Fruit fly (Drosophila melanogaster) whole organism, prepupa: Measurements from ENCODE around the gene Jhbp11.

Experiments used
- CG11294 ChIP-seq: fragments of 200-800 bp; sonication (Bioruptor generic); IDR thresholded peaks from 2 replicates; pipeline ENCODE4 v1.3.6; 2022; ENCODE audit warnings: missing biosample characterization, missing genetic modification characterization
- CG11762 ChIP-seq: fragments of 200-800 bp; sonication (Bioruptor generic); optimal IDR thresholded peaks from 3 replicates; lab custom pipeline; 2016; ENCODE audit warnings: missing biosample characterization, missing genetic modification characterization; ENCODE audit not compliant: insufficient read depth
- CG15336 ChIP-seq: fragments of 200-800 bp; sonication (Bioruptor generic); IDR thresholded peaks from 2 replicates; pipeline ENCODE4 v1.3.6; 2022; ENCODE audit warnings: missing biosample characterization, missing genetic modification characterization
- CG16779 ChIP-seq: fragments of 200-800 bp; sonication (Bioruptor generic); optimal IDR thresholded peaks from 3 replicates; lab custom pipeline; 2017; ENCODE audit warnings: missing biosample characterization, mild to moderate bottlenecking, missing genetic modification characterization
- CG3032 ChIP-seq: fragments of 200-800 bp; optimal IDR thresholded peaks from 2 replicates; lab custom pipeline; 2019; ENCODE audit warnings: missing biosample characterization, mild to moderate bottlenecking, missing genetic modification characterization, moderate library complexity
- CG32006 ChIP-seq: fragments of 200-800 bp; sonication (Bioruptor generic); optimal IDR thresholded peaks from 3 replicates; lab custom pipeline; 2017; ENCODE audit warnings: missing biosample characterization, mild to moderate bottlenecking, missing genetic modification characterization
- CG3919 ChIP-seq: fragments of 200-800 bp; sonication (Bioruptor generic); optimal IDR thresholded peaks from 3 replicates; lab custom pipeline; 2016; ENCODE audit warnings: missing biosample characterization, missing genetic modification characterization
- CG4318 ChIP-seq: fragments of 200-800 bp; sonication (Bioruptor generic); optimal IDR thresholded peaks from 3 replicates; lab custom pipeline; 2017; ENCODE audit warnings: missing biosample characterization, mild to moderate bottlenecking, missing genetic modification characterization
- CG6163 ChIP-seq: fragments of 200-800 bp; sonication (Bioruptor generic); IDR thresholded peaks from 3 replicates; pipeline ENCODE4 v1.3.6; 2022; ENCODE audit warnings: missing biosample characterization, missing genetic modification characterization
- CG9139 ChIP-seq: fragments of 200-800 bp; sonication (Bioruptor generic); optimal IDR thresholded peaks from 3 replicates; lab custom pipeline; 2017; ENCODE audit warnings: missing biosample characterization, mild to moderate bottlenecking, missing genetic modification characterization
- Eip75B ChIP-seq: fragments of 200-800 bp; sonication (Bioruptor generic); optimal IDR thresholded peaks from 3 replicates; lab custom pipeline; 2016; ENCODE audit warnings: missing biosample characterization, missing genetic modification characterization
- Eip93F ChIP-seq: fragments of 200-800 bp; sonication (Bioruptor generic); optimal IDR thresholded peaks from 2 replicates; lab custom pipeline; 2016; ENCODE audit warnings: missing biosample characterization, mild to moderate bottlenecking, missing genetic modification characterization
- Ets21C ChIP-seq: fragments of 200-800 bp; sonication (Bioruptor generic); optimal IDR thresholded peaks from 3 replicates; lab custom pipeline; 2016; ENCODE audit warnings: missing biosample characterization, missing genetic modification characterization
- Hr39 ChIP-seq: fragments of 200-800 bp; sonication (Bioruptor generic); optimal IDR thresholded peaks from 2 replicates; lab custom pipeline; 2016; ENCODE audit warnings: missing biosample characterization, missing genetic modification characterization
- Hr4 ChIP-seq: fragments of 200-800 bp; sonication (Bioruptor generic); optimal IDR thresholded peaks from 3 replicates; lab custom pipeline; 2016; ENCODE audit warnings: missing biosample characterization, missing genetic modification characterization
- Lpt ChIP-seq: fragments of 200-800 bp; sonication (Bioruptor generic); optimal IDR thresholded peaks from 3 replicates; lab custom pipeline; 2016; ENCODE audit warnings: missing biosample characterization, missing genetic modification characterization
- Sox14 ChIP-seq: fragments of 200-800 bp; sonication (Bioruptor generic); optimal IDR thresholded peaks from 3 replicates; lab custom pipeline; 2016; ENCODE audit warnings: missing biosample characterization, missing genetic modification characterization
- Sox15 ChIP-seq: fragments of 200-800 bp; sonication (Bioruptor generic); optimal IDR thresholded peaks from 3 replicates; lab custom pipeline; 2016; ENCODE audit warnings: missing biosample characterization, missing genetic modification characterization
- achi ChIP-seq: fragments of 200-800 bp; sonication (Bioruptor generic); optimal IDR thresholded peaks from 3 replicates; lab custom pipeline; 2016; ENCODE audit warnings: missing biosample characterization, missing genetic modification characterization
- acj6 ChIP-seq: fragments of 200-800 bp; sonication (Bioruptor generic); optimal IDR thresholded peaks from 3 replicates; lab custom pipeline; 2016; ENCODE audit warnings: missing biosample characterization, missing genetic modification characterization
- dsx ChIP-seq: fragments of 200-800 bp; optimal IDR thresholded peaks from 3 replicates; lab custom pipeline; 2019; ENCODE audit warnings: missing biosample characterization, mild to moderate bottlenecking, missing genetic modification characterization, moderate library complexity; ENCODE audit not compliant: poor library complexity, severe bottlenecking
- esn ChIP-seq: fragments of 200-800 bp; sonication (Bioruptor generic); optimal IDR thresholded peaks from 2 replicates; lab custom pipeline; 2016; ENCODE audit warnings: missing biosample characterization, mild to moderate bottlenecking, missing genetic modification characterization, moderate library complexity
- fd85E ChIP-seq: fragments of 200-800 bp; sonication (Bioruptor generic); optimal IDR thresholded peaks from 3 replicates; lab custom pipeline; 2016; ENCODE audit warnings: missing biosample characterization, missing genetic modification characterization
- fkh ChIP-seq: fragments of 200-800 bp; sonication (Bioruptor generic); optimal IDR thresholded peaks from 3 replicates; lab custom pipeline; 2017; ENCODE audit warnings: missing biosample characterization, mild to moderate bottlenecking, missing genetic modification characterization, moderate library complexity
- lz ChIP-seq: fragments of 200-800 bp; sonication (Bioruptor generic); optimal IDR thresholded peaks from 3 replicates; lab custom pipeline; 2016; ENCODE audit warnings: missing biosample characterization, missing genetic modification characterization
- pdm3 ChIP-seq: fragments of 200-800 bp; sonication (Bioruptor generic); optimal IDR thresholded peaks from 3 replicates; lab custom pipeline; 2016; ENCODE audit warnings: missing biosample characterization, missing genetic modification characterization
- svp ChIP-seq: fragments of 200-800 bp; sonication (Bioruptor generic); peaks from one replicate; lab custom pipeline; 2016; ENCODE audit warnings: missing biosample characterization, missing genetic modification characterization
- vri ChIP-seq: fragments of 200-800 bp; sonication (Bioruptor generic); optimal IDR thresholded peaks from 3 replicates; lab custom pipeline; 2016; ENCODE audit warnings: missing biosample characterization, mild to moderate bottlenecking, missing genetic modification characterization

The Jhbp11 gene

DNA sequence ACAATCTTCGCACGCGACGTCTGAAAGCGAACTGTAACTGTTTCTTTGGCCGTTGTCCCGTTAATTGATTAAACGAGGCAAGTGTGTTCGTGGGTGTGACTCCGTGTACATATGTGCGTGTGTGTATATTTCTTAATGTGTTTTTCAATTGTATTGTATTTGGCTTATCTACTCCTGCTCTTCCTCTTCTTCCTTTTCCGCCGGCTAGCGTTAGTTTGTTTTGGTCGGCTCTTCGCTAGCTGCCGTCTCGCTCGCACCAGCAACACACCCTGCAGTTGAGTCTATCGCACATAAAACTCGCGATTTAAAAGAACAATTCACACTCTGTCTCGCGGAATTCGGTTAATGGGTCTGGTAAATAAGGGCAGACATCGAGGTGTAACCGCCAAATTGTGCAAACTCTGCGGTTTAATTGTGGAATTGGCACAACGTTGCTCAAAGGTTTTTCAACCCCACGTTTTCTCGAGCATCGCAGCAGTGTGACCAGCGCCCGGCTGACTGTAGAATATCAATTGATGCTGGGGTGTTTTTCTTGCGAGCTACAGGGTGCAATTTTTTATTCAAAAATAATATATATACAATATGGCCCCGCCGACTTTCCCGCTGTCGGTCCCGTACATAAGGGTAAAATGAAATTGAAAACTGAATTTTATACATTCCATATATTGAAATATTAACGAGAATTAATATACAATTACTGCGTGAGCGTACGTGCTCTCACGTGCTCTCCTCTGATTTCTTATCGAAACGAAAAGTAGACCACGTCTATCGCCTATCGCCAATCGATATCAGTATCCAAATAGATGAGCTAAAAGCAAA, 11.0 kb downstream of the Jhbp11 start, which contains the start of the genes gb and CG5815 (continued):
- peak; percentile 91 for TF ChIP-seq CG32006
- TF ChIP-seq CG4318 (GFP tag; lab: Kevin White, UChicago): peak; percentile 83
- no peak for TF ChIP-seq fd85E (GFP tag; lab: Kevin White, UChicago)
- TF ChIP-seq CG11294 (GFP tag; lab: Robert Waterston, UW): peak; percentile 86
- peak; percentile 92 for TF ChIP-seq lz (GFP tag; lab: Kevin White, UChicago)
- peak; percentile 91 for TF ChIP-seq acj6
- peak; percentile 90 for TF ChIP-seq Sox14 (GFP tag; lab: Kevin White, UChicago)
- TF ChIP-seq CG3032 (tag; lab: Kevin White, UChicago): peak; percentile 86
- no peak for TF ChIP-seq CG16779 (tag; lab: Kevin White, UChicago)
- TF ChIP-seq Hr4 (GFP tag; lab: Kevin White, UChicago): peak; percentile 92
- TF ChIP-seq Eip93F (GFP tag; lab: Kevin White, UChicago): peak; percentile 92
- peak; percentile 77 for TF ChIP-seq fkh (GFP tag; lab: Kevin White, UChicago)
- TF ChIP-seq Lpt (GFP tag; lab: Kevin White, UChicago): peak; percentile 82
- peak; percentile 97 for TF ChIP-seq svp (GFP tag; lab: Kevin White, UChicago)

DNA sequence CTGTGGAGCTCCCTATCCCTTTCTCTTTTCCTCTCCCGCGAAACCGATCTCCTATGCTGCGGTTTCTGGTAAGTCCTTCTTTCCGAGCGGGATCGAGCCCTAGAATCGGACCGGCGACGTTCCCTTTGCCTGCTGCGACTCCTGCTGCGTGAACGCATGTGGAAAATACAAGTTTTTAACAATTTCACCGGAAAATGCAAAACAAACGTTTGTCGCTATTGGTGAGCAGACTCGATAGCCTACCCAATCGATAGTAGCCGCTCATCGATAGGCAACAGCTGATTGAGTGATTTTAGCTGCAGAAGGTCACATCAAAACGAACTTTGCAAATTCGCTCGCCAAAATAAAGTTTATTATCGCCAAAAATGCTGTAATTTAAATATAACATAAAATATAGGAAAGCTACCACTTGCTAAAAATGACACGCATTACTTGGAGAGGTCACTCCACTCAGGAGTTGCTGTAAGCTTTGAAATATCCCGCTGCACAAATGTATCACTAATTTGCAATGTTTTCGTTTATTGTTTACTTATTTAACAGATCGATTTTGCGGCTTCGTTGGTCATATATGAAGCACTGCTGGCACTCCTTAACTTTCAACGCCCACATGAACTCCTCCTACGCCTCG, 15.5 kb downstream of the Jhbp11 start, which contains the start of the genes CG6066 and CG5880:
Gene CG6066, minus strand, starts transcription at position 243 of the 628 bp plus-strand sequence.
Gene CG5880, plus strand, starts transcription at position 281 of the 628 bp plus-strand sequence.
- TF ChIP-seq esn (GFP tag; lab: Kevin White, UChicago): peak; percentile 17
- no peak for TF ChIP-seq CG15336

DNA sequence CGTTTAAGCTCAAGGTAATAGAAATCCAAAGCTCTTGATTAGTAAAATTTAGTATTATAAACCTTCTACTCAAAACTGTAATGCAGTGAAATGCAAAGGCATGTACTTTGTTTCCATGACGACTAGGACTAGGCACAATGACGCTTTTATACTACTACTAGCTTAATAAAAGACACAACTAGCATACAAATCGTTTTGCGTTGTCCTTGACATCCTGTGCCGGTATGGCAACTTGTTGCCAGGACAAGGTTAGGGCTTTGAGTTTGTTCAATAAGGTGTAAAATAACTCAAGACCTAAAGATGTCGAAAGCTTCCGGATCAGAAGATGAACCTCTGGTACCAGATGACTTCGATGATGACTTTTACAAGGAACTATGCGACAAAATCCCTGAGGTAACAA, 17.3 kb downstream of the Jhbp11 start, which contains the start of gene CG5882:
Gene CG5882, plus strand, starts transcription at position 301 of the 400 bp plus-strand sequence.
- no peak for TF ChIP-seq Hr39 (GFP tag; lab: Kevin White, UChicago)
- TF ChIP-seq dsx (GFP tag; lab: Kevin White, UChicago): no peak
- no peak for TF ChIP-seq Hr4 (GFP tag; lab: Kevin White, UChicago)
- TF ChIP-seq CG9139 (GFP tag; lab: Kevin White, UChicago): no peak
- TF ChIP-seq CG6163: no peak
- TF ChIP-seq Sox15 (GFP tag; lab: Kevin White, UChicago): no peak
- no peak for TF ChIP-seq Ets21C
- TF ChIP-seq achi (GFP tag; lab: Kevin White, UChicago): no peak

DNA sequence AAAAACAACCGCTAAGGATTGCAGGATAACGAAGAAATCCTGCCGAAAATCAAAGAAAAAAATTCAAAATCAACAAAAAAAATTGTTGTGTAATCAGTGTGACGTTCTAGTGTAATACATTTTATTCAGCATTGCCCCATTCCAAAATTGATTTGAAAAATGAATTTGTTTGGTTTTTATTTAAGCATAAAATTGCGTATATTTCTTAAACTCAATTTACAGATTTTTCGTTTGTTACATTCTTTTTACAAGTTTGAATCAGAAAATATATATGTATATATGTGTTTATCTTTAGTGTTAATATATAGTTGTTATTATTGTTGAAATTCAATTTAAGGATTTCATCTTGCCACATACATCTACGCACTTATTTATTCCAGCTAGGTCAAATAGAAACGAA, 23.6 kb downstream of the Jhbp11 start, which contains the start of gene CG6059:
Gene CG6059, minus strand, starts transcription at position 101 of the 400 bp plus-strand sequence.
- TF ChIP-seq Hr39 (GFP tag; lab: Kevin White, UChicago) (no peak), Eip75B (GFP tag; lab: Kevin White, UChicago) (no peak), pdm3 (GFP tag; lab: Kevin White, UChicago) (no peak)

DNA sequence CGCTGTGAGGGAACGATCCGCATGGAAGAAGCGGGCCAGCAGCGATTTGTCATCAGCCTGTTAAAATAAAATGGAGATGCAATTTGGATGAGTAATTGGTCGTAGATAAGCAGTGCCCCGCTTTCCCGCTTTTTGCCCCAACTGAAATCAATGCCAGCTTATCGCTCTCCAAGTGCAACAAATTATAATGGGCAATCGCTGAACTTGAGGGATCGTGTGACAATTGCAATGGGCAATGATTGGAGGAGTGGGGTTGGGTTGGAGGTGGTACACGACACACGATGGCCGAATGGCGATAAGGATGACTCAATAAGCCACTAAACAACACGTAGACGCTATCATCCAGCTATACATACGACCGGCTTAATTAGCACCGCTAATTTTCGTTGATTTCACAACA, 27.7 kb downstream of the Jhbp11 start:
- TF ChIP-seq vri (peak; percentile 61), Eip93F (GFP tag; lab: Kevin White, UChicago) (peak; percentile 51), CG6163 (0 out of 3 replicates have a peak, but pooled peaks have one; percentile 12), pdm3 (GFP tag; lab: Kevin White, UChicago) (no peak), CG11762 (GFP tag; lab: Kevin White, UChicago) (no peak), CG3919 (no peak), svp (GFP tag; lab: Kevin White, UChicago) (peak; percentile 99), fd85E (GFP tag; lab: Kevin White, UChicago) (no peak)
